Fruit fly (Drosophila melanogaster) whole organism, embryonic: ENCODE data around the gene ZnT77C.
A peak's percentile ranks its signal among the peaks of the same experiment; 100 is the strongest.

Source experiments
- ATbp ChIP-seq: fragments of 200-800 bp; sonication (Bioruptor generic); optimal IDR thresholded peaks from 2 replicates; lab custom pipeline; 2017; ENCODE audit warnings: missing biosample characterization, mild to moderate bottlenecking, missing genetic modification characterization, missing genetic modification reagents
- CG11085 ChIP-seq: fragments of 200-800 bp; sonication (Bioruptor generic); IDR thresholded peaks from 2 replicates; pipeline ENCODE4 v1.3.6; 2022; ENCODE audit warnings: missing biosample characterization, missing genetic modification characterization
- CG12071 ChIP-seq: fragments of 200-800 bp; sonication (Bioruptor generic); optimal IDR thresholded peaks from 3 replicates; lab custom pipeline; 2018; ENCODE audit warnings: missing biosample characterization, mild to moderate bottlenecking, missing genetic modification characterization
- CG14014 ChIP-seq: fragments of 200-800 bp; sonication (Bioruptor generic); IDR thresholded peaks from 2 replicates; pipeline ENCODE4 v1.3.6; 2022; ENCODE audit warnings: missing biosample characterization, missing genetic modification characterization
- CG14441 ChIP-seq: fragments of 200-800 bp; sonication (Bioruptor generic); IDR thresholded peaks from 2 replicates; pipeline ENCODE4 v1.3.6; 2022; ENCODE audit warnings: missing biosample characterization, missing genetic modification characterization
- CG1603 ChIP-seq: fragments of 200-800 bp; sonication (Bioruptor generic); optimal IDR thresholded peaks from 2 replicates; lab custom pipeline; 2019; ENCODE audit warnings: missing biosample characterization, mild to moderate bottlenecking, missing genetic modification characterization, moderate library complexity
- CG16863 ChIP-seq: fragments of 200-800 bp; sonication (Bioruptor generic); optimal IDR thresholded peaks from 3 replicates; lab custom pipeline; 2016; ENCODE audit warnings: missing biosample characterization, missing genetic modification characterization
- CG17568 ChIP-seq: fragments of 200-800 bp; sonication (Bioruptor generic); optimal IDR thresholded peaks from 2 replicates; lab custom pipeline; 2018; ENCODE audit warnings: missing biosample characterization, mild to moderate bottlenecking, missing genetic modification characterization, moderate library complexity
- CG2120 ChIP-seq: fragments of 200-800 bp; sonication (Bioruptor generic); optimal IDR thresholded peaks from 3 replicates; lab custom pipeline; 2016; ENCODE audit warnings: missing biosample characterization, missing genetic modification characterization
- CG2202 ChIP-seq: fragments of 200-800 bp; sonication (Bioruptor generic); optimal IDR thresholded peaks from 2 replicates; lab custom pipeline; 2018; ENCODE audit warnings: missing biosample characterization, mild to moderate bottlenecking, missing genetic modification characterization
- CG2889 ChIP-seq: fragments of 200-800 bp; sonication (Bioruptor generic); IDR thresholded peaks from 3 replicates; pipeline ENCODE4 v1.3.6; 2022; ENCODE audit warnings: missing biosample characterization, missing genetic modification characterization
- CG31365 ChIP-seq: fragments of 200-800 bp; sonication (Bioruptor generic); optimal IDR thresholded peaks from 2 replicates; lab custom pipeline; 2018; ENCODE audit warnings: missing biosample characterization, mild to moderate bottlenecking, missing genetic modification characterization
- CG32767 ChIP-seq: fragments of 200-800 bp; sonication (Bioruptor generic); IDR thresholded peaks from 2 replicates; pipeline ENCODE4 v1.3.6; 2022; ENCODE audit warnings: missing biosample characterization, missing genetic modification characterization
- CG33557 ChIP-seq: fragments of 200-800 bp; sonication (Bioruptor generic); optimal IDR thresholded peaks from 2 replicates; lab custom pipeline; 2019; ENCODE audit warnings: missing biosample characterization, mild to moderate bottlenecking, missing genetic modification characterization, moderate library complexity
- CG3847 ChIP-seq: fragments of 200-800 bp; sonication (Bioruptor generic); IDR thresholded peaks from 2 replicates; pipeline ENCODE4 v1.3.6; 2022; ENCODE audit warnings: missing biosample characterization, missing genetic modification characterization
- CG4617 ChIP-seq: fragments of 200-800 bp; sonication (Bioruptor generic); optimal IDR thresholded peaks from 3 replicates; lab custom pipeline; 2016; ENCODE audit warnings: missing biosample characterization, missing genetic modification characterization, borderline replicate concordance
- CG6765 ChIP-seq: fragments of 200-800 bp; sonication (Bioruptor generic); optimal IDR thresholded peaks from 3 replicates; lab custom pipeline; 2017; ENCODE audit warnings: missing biosample characterization, mild to moderate bottlenecking, missing genetic modification characterization
- CG6813 ChIP-seq: fragments of 200-800 bp; sonication (Bioruptor generic); optimal IDR thresholded peaks from 2 replicates; lab custom pipeline; 2017; ENCODE audit warnings: missing biosample characterization, missing genetic modification characterization, mild to moderate bottlenecking, moderate library complexity, missing genetic modification reagents
- CG7372 ChIP-seq: fragments of 200-800 bp; sonication (Bioruptor generic); IDR thresholded peaks from 2 replicates; pipeline ENCODE4 v1.3.6; 2022; ENCODE audit warnings: missing biosample characterization, missing genetic modification characterization
- CG8290 ChIP-seq, 3 experiments: fragments of 200-800 bp; sonication (Bioruptor generic); optimal IDR thresholded peaks; 2 replicates each; lab custom pipeline; 2016 to 2019; ENCODE audit warnings: missing biosample characterization in 3 of 3, missing genetic modification characterization in 3 of 3, mild to moderate bottlenecking in 2 of 3, moderate library complexity in 1 of 3
- D19B ChIP-seq: fragments of 200-800 bp; sonication (Bioruptor generic); optimal IDR thresholded peaks from 2 replicates; lab custom pipeline; 2017; ENCODE audit warnings: missing biosample characterization, mild to moderate bottlenecking, missing genetic modification characterization
- Doc3 ChIP-seq: fragments of 200-800 bp; sonication (Bioruptor generic); IDR thresholded peaks from 3 replicates; pipeline ENCODE4 v1.3.6; 2022; ENCODE audit warnings: missing biosample characterization, missing genetic modification characterization; ENCODE audit not compliant: partially characterized antibody
- HHEX ChIP-seq: fragments of 200-800 bp; sonication (Bioruptor generic); optimal IDR thresholded peaks from 3 replicates; lab custom pipeline; 2017; ENCODE audit warnings: missing biosample characterization, mild to moderate bottlenecking, missing genetic modification characterization, missing genetic modification reagents
- MTF-1 ChIP-seq: fragments of 200-800 bp; sonication (Bioruptor generic); optimal IDR thresholded peaks from 2 replicates; lab custom pipeline; 2018; ENCODE audit warnings: missing biosample characterization, mild to moderate bottlenecking, missing genetic modification characterization, borderline replicate concordance
- NFAT ChIP-seq: fragments of 200-800 bp; sonication (Bioruptor generic); IDR thresholded peaks from 2 replicates; pipeline ENCODE4 v1.3.6; 2022; ENCODE audit warnings: missing biosample characterization, missing genetic modification characterization
- PHDP ChIP-seq: fragments of 200-800 bp; sonication (Bioruptor generic); optimal IDR thresholded peaks from 3 replicates; lab custom pipeline; 2018; ENCODE audit warnings: missing biosample characterization, mild to moderate bottlenecking, missing genetic modification characterization, moderate library complexity
- Side ChIP-seq: fragments of 200-800 bp; sonication (Bioruptor generic); optimal IDR thresholded peaks from 2 replicates; lab custom pipeline; 2016; ENCODE audit warnings: missing biosample characterization, missing genetic modification characterization
- Sry-δ ChIP-seq: fragments of 200-800 bp; sonication (Bioruptor generic); optimal IDR thresholded peaks from 2 replicates; lab custom pipeline; 2016; ENCODE audit warnings: missing biosample characterization, missing genetic modification characterization
- Trl ChIP-seq, 3 experiments: fragments of >200 bp in 2 of 3; fragments of 200-800 bp in 1 of 3; sonication (Bioruptor generic) in 1 of 3; optimal IDR thresholded peaks; 2 replicates in 1 of 3; 3 replicates in 2 of 3; lab custom pipeline; 2016 to 2017; ENCODE audit warnings: missing biosample characterization in 1 of 3, missing genetic modification characterization in 1 of 3
- Xbp1 ChIP-seq: fragments of 200-800 bp; sonication (Bioruptor generic); optimal IDR thresholded peaks from 3 replicates; lab custom pipeline; 2016; ENCODE audit warnings: missing biosample characterization, mild to moderate bottlenecking, missing genetic modification characterization
- ap ChIP-seq: fragments of 200-800 bp; sonication (Bioruptor generic); IDR thresholded peaks from 2 replicates; pipeline ENCODE4 v1.3.6; 2022; ENCODE audit warnings: missing biosample characterization, missing genetic modification characterization
- bigmax ChIP-seq: fragments of 200-800 bp; sonication (Bioruptor generic); optimal IDR thresholded peaks from 2 replicates; lab custom pipeline; 2018; ENCODE audit warnings: missing biosample characterization, mild to moderate bottlenecking, missing genetic modification characterization
- chn ChIP-seq: fragments of 200-800 bp; sonication (Bioruptor generic); optimal IDR thresholded peaks from 2 replicates; lab custom pipeline; 2016; ENCODE audit warnings: missing biosample characterization, missing genetic modification characterization
- esg ChIP-seq: fragments of 200-800 bp; sonication (Bioruptor generic); conservative IDR thresholded peaks from 2 replicates; pipeline ENCODE4 v1.3.6; 2022; ENCODE audit warnings: missing biosample characterization, missing genetic modification characterization
- fd3F ChIP-seq: fragments of 200-800 bp; sonication (Bioruptor generic); optimal IDR thresholded peaks from 2 replicates; lab custom pipeline; 2018; ENCODE audit warnings: missing biosample characterization, mild to moderate bottlenecking, missing genetic modification characterization, moderate library complexity
- jumu ChIP-seq: fragments of 200-800 bp; sonication (Bioruptor generic); optimal IDR thresholded peaks from 3 replicates; lab custom pipeline; 2016; ENCODE audit warnings: missing biosample characterization, missing genetic modification characterization
- knrl ChIP-seq: fragments of 200-800 bp; sonication (Bioruptor generic); IDR thresholded peaks from 3 replicates; pipeline ENCODE4 v1.3.6; 2022; ENCODE audit warnings: missing biosample characterization, missing genetic modification characterization; ENCODE audit not compliant: partially characterized antibody
- row ChIP-seq: fragments of 200-800 bp; sonication (Bioruptor generic); IDR thresholded peaks from 3 replicates; pipeline ENCODE4 v1.3.6; 2022; ENCODE audit warnings: missing biosample characterization, missing genetic modification characterization
- sqz ChIP-seq: fragments of 200-800 bp; sonication (Bioruptor generic); optimal IDR thresholded peaks from 3 replicates; lab custom pipeline; 2018; ENCODE audit warnings: missing biosample characterization, mild to moderate bottlenecking, missing genetic modification characterization
- stwl ChIP-seq: fragments of 200-800 bp; sonication (Bioruptor generic); optimal IDR thresholded peaks from 3 replicates; lab custom pipeline; 2018; ENCODE audit warnings: missing biosample characterization, mild to moderate bottlenecking, missing genetic modification characterization, moderate library complexity
- z ChIP-seq: fragments of 200-800 bp; sonication (Bioruptor generic); IDR thresholded peaks from 3 replicates; pipeline ENCODE4 v1.3.6; 2022; ENCODE audit warnings: missing biosample characterization, missing genetic modification characterization
- zen2 ChIP-seq: fragments of 200-800 bp; sonication (Bioruptor generic); IDR thresholded peaks from 3 replicates; pipeline ENCODE4 v1.3.6; 2022; ENCODE audit warnings: missing biosample characterization, missing genetic modification characterization; ENCODE audit not compliant: partially characterized antibody

Gene ZnT77C

dm6 chr3L:20509121-20509934 lies 14.6 kb upstream of the ZnT77C start (continued):
- peak; percentile 68 for TF ChIP-seq fd3F (GFP tag; lab: Kevin White, UChicago)
- peak; percentile 17 for TF ChIP-seq ATbp (GFP tag; lab: Kevin White, UChicago)
- TF ChIP-seq sqz (GFP tag; lab: Kevin White, UChicago) = peak; percentile 64
- peak; percentile 53; the same call in 1 of the 2 replicates for TF ChIP-seq CG7372 (GFP tag; lab: Robert Waterston, UW)
- TF ChIP-seq knrl (GFP tag; lab: Robert Waterston, UW) = no peak
- peak; percentile 37 for TF ChIP-seq CG2202
- TF ChIP-seq ap (GFP tag; lab: Robert Waterston, UW) = no peak
- peak; percentile 39 for TF ChIP-seq Sry-δ
- peak; percentile 80 for TF ChIP-seq CG6765 (GFP tag; lab: Kevin White, UChicago)
- 0 out of 2 replicates have a peak, but pooled peaks have one; percentile 13 for TF ChIP-seq CG14441 (GFP tag; lab: Robert Waterston, UW)
- no peak for TF ChIP-seq CG3847 (GFP tag; lab: Robert Waterston, UW)
- no peak for TF ChIP-seq CG14014
- peak; percentile 69 for TF ChIP-seq HHEX
- TF ChIP-seq chn = peak; percentile 35
- no peak for TF ChIP-seq CG12071 (GFP tag; lab: Kevin White, UChicago)
- TF ChIP-seq CG1603 (tag; lab: Kevin White, UChicago) = no peak
- peak; percentile 75 for TF ChIP-seq Xbp1 (GFP tag; lab: Kevin White, UChicago)
- no peak for TF ChIP-seq z (GFP tag; lab: Robert Waterston, UW)
- no peak for TF ChIP-seq zen2 (GFP tag; lab: Robert Waterston, UW)
- TF ChIP-seq CG8290 (GFP tag; optimal IDR thresholded peaks at IDR 0.05; lab: Kevin White, UChicago) = peak; percentile 1
- no peak for TF ChIP-seq CG8290 (tag; optimal IDR thresholded peaks at IDR 0.05; lab: Kevin White, UChicago)
- TF ChIP-seq CG31365 = no peak
- peak; percentile 73 for TF ChIP-seq Side (GFP tag; lab: Kevin White, UChicago)
- TF ChIP-seq CG16863 (GFP tag; lab: Kevin White, UChicago) = peak; percentile 67
- TF ChIP-seq D19B (GFP tag; lab: Kevin White, UChicago) = peak; percentile 74
- TF ChIP-seq CG32767 (GFP tag; lab: Robert Waterston, UW) = peak; percentile 60; the same call in 1 of the 2 replicates
- TF ChIP-seq CG2889 (GFP tag; lab: Robert Waterston, UW) = no peak
- TF ChIP-seq CG2120 = peak; percentile 90
- TF ChIP-seq CG6813 (GFP tag; lab: Kevin White, UChicago) = peak; percentile 51
- no peak for TF ChIP-seq stwl
- peak; percentile 58 for TF ChIP-seq CG17568
- peak; percentile 37; the same call in 1 of the 2 replicates for TF ChIP-seq esg (GFP tag; lab: Robert Waterston, UW)
- peak; percentile 19; the same call in 1 of the 2 replicates for TF ChIP-seq NFAT (GFP tag; lab: Robert Waterston, UW)
- TF ChIP-seq CG4617 = no peak
- peak; percentile 65 to 74 for TF ChIP-seq Trl (optimal IDR thresholded peaks at IDR 0.05; lab: Kevin White, UChicago)
- peak; percentile 66 for TF ChIP-seq Trl (GFP tag; optimal IDR thresholded peaks at IDR 0.05; lab: Kevin White, UChicago)
- no peak for TF ChIP-seq bigmax (GFP tag; lab: Kevin White, UChicago)
- no peak for TF ChIP-seq CG11085 (GFP tag; lab: Robert Waterston, UW)
- peak; percentile 81 for TF ChIP-seq PHDP (tag; lab: Kevin White, UChicago)
- TF ChIP-seq MTF-1 (GFP tag; lab: Kevin White, UChicago) = no peak
- TF ChIP-seq jumu (GFP tag; lab: Kevin White, UChicago) = peak; percentile 37
- no peak for TF ChIP-seq Doc3 (GFP tag; lab: Robert Waterston, UW)
- TF ChIP-seq row = peak; percentile 91
- TF ChIP-seq CG33557 (GFP tag; lab: Kevin White, UChicago) = peak; percentile 59
